Worm (Caenorhabditis elegans): ENCODE data around the gene ugt-1.

ce11 chrV:10350054-10350453 lies 45.4 kb upstream of the ugt-1 start, which contains the start of gene K07C5.9:
- TF ChIP-seq him-1 (tag; optimal IDR thresholded peaks at IDR 0.05) (no peak), W03F9.2 (tag; optimal IDR thresholded peaks at IDR 0.05) (no peak)

Measured in whole organism, L4/young adult.